Fruit fly (Drosophila melanogaster) whole organism, wandering third instar larva: ENCODE results near the gene Cpr64Aa.
A peak's percentile ranks its signal among the peaks of the same experiment; 100 is the strongest.

ENCODE experiments used
- Abd-B ChIP-seq: fragments of >200 bp; optimal IDR thresholded peaks from 2 replicates; lab custom pipeline; 2017; ENCODE audit warnings: missing biosample characterization, missing genetic modification characterization
- CG9705 ChIP-seq: fragments of 200-800 bp; sonication (Bioruptor generic); optimal IDR thresholded peaks from 2 replicates; lab custom pipeline; 2018; ENCODE audit warnings: missing biosample characterization, mild to moderate bottlenecking, missing genetic modification characterization
- CrebA ChIP-seq: fragments of 200-800 bp; sonication (Bioruptor generic); optimal IDR thresholded peaks from 2 replicates; lab custom pipeline; 2016; ENCODE audit warnings: missing biosample characterization, mild to moderate bottlenecking, missing genetic modification characterization, borderline replicate concordance
- Dfd ChIP-seq: fragments of >200 bp; optimal IDR thresholded peaks from 2 replicates; lab custom pipeline; 2017; ENCODE audit warnings: missing biosample characterization, missing genetic modification characterization
- Dif ChIP-seq: fragments of 200-275, 200-300 bp; sonication (Bioruptor generic); optimal IDR thresholded peaks from 2 replicates; lab custom pipeline; 2018; ENCODE audit warnings: missing biosample characterization, missing genetic modification characterization; ENCODE audit not compliant: partially characterized antibody
- HLH106 ChIP-seq: fragments of 200-800 bp; optimal IDR thresholded peaks from 3 replicates; lab custom pipeline; 2019; ENCODE audit warnings: missing biosample characterization, mild to moderate bottlenecking, missing genetic modification characterization, moderate library complexity
- Hnf4 ChIP-seq: fragments of 200-800 bp; sonication (Bioruptor generic); optimal IDR thresholded peaks from 2 replicates; lab custom pipeline; 2016; ENCODE audit warnings: missing biosample characterization, mild to moderate bottlenecking, missing genetic modification characterization
- Hr83 ChIP-seq: fragments of 200-300 bp; sonication (Bioruptor generic); optimal IDR thresholded peaks from 2 replicates; lab custom pipeline; 2016; ENCODE audit warnings: missing biosample characterization, mild to moderate bottlenecking, missing genetic modification characterization, moderate library complexity; ENCODE audit not compliant: poor library complexity, severe bottlenecking
- Jra ChIP-seq: sonication (Bioruptor generic); optimal IDR thresholded peaks from 2 replicates; lab custom pipeline; 2016; ENCODE audit warnings: missing biosample characterization, missing genetic modification characterization
- Mio ChIP-seq: sonication (Bioruptor generic); optimal IDR thresholded peaks from 2 replicates; lab custom pipeline; 2016; ENCODE audit warnings: missing biosample characterization, missing genetic modification characterization
- OdsH ChIP-seq: fragments of 200-800 bp; sonication (Bioruptor generic); optimal IDR thresholded peaks from 2 replicates; lab custom pipeline; 2016; ENCODE audit warnings: missing biosample characterization, mild to moderate bottlenecking, missing genetic modification characterization
- Rel ChIP-seq, 2 experiments: fragments of 200-800 bp; sonication (Bioruptor generic) in 1 of 2; optimal IDR thresholded peaks; 2 replicates in 1 of 2; 3 replicates in 1 of 2; lab custom pipeline; 2016 to 2019; ENCODE audit warnings: mild to moderate bottlenecking in 2 of 2, missing biosample characterization in 2 of 2, missing genetic modification characterization in 2 of 2, moderate library complexity in 1 of 2
- Sp1 ChIP-seq: fragments of 200-800 bp; sonication (Bioruptor generic); optimal IDR thresholded peaks from 3 replicates; lab custom pipeline; 2019; ENCODE audit warnings: missing biosample characterization, mild to moderate bottlenecking, missing genetic modification characterization, moderate library complexity
- Vsx2 ChIP-seq: fragments of 200-300, 225-300 bp; sonication (Bioruptor generic); optimal IDR thresholded peaks from 2 replicates; lab custom pipeline; 2018; ENCODE audit warnings: missing biosample characterization, missing genetic modification characterization; ENCODE audit not compliant: partially characterized antibody
- br ChIP-seq: fragments of 200-800 bp; sonication (Bioruptor generic); optimal IDR thresholded peaks from 2 replicates; lab custom pipeline; 2016; ENCODE audit warnings: missing biosample characterization, missing genetic modification characterization
- brk ChIP-seq: fragments of 200-800 bp; sonication (Bioruptor generic); optimal IDR thresholded peaks from 2 replicates; lab custom pipeline; 2016; ENCODE audit warnings: missing biosample characterization, mild to moderate bottlenecking, missing genetic modification characterization
- dl ChIP-seq, 2 experiments: fragments of 175-275, 200-275 bp in 1 of 2; fragments of 200-275 bp in 1 of 2; sonication (Bioruptor generic); optimal IDR thresholded peaks; lab custom pipeline; 2018; ENCODE audit warnings: mild to moderate bottlenecking in 2 of 2, missing biosample characterization in 2 of 2, missing genetic modification characterization in 2 of 2, moderate library complexity in 2 of 2; ENCODE audit not compliant: partially characterized antibody in 2 of 2, insufficient read depth in 1 of 2
- dsf ChIP-seq: sonication (Bioruptor generic); optimal IDR thresholded peaks from 2 replicates; lab custom pipeline; 2016; ENCODE audit warnings: missing biosample characterization, missing genetic modification characterization, borderline replicate concordance
- foxo ChIP-seq, 2 experiments: fragments of 200-800 bp; sonication (Bioruptor generic); optimal IDR thresholded peaks; 2 replicates in 1 of 2; 3 replicates in 1 of 2; lab custom pipeline; 2016 to 2017; ENCODE audit warnings: missing biosample characterization in 2 of 2, missing genetic modification characterization in 2 of 2
- fru ChIP-seq: fragments of 200-800 bp; sonication (Bioruptor generic); optimal IDR thresholded peaks from 3 replicates; lab custom pipeline; 2016; ENCODE audit warnings: missing biosample characterization, mild to moderate bottlenecking, missing genetic modification characterization
- h ChIP-seq: fragments of 200-800 bp; sonication (Bioruptor generic); optimal IDR thresholded peaks from 3 replicates; lab custom pipeline; 2016; ENCODE audit warnings: missing biosample characterization, mild to moderate bottlenecking, missing genetic modification characterization
- jim ChIP-seq: fragments of 175-275, 200-325 bp; sonication (Bioruptor generic); optimal IDR thresholded peaks from 2 replicates; lab custom pipeline; 2016; ENCODE audit warnings: missing biosample characterization, mild to moderate bottlenecking, missing genetic modification characterization
- lola ChIP-seq: fragments of >200 bp; optimal IDR thresholded peaks from 2 replicates; lab custom pipeline; 2017; ENCODE audit warnings: missing biosample characterization, missing genetic modification characterization
- pan ChIP-seq: fragments of >200 bp; optimal IDR thresholded peaks from 2 replicates; lab custom pipeline; 2017
- psq ChIP-seq: fragments of 200-800 bp; sonication (Bioruptor generic); optimal IDR thresholded peaks from 3 replicates; lab custom pipeline; 2017; ENCODE audit warnings: missing biosample characterization, mild to moderate bottlenecking, missing genetic modification characterization, moderate library complexity
- rgr ChIP-seq: fragments of 200-800 bp; sonication (Bioruptor generic); optimal IDR thresholded peaks from 3 replicates; lab custom pipeline; 2016; ENCODE audit warnings: missing biosample characterization, mild to moderate bottlenecking, missing genetic modification characterization
- tai ChIP-seq: sonication (Bioruptor generic); optimal IDR thresholded peaks from 2 replicates; lab custom pipeline; 2016; ENCODE audit warnings: missing biosample characterization, missing genetic modification characterization
- usp ChIP-seq: fragments of >200 bp; optimal IDR thresholded peaks from 2 replicates; lab custom pipeline; 2017; ENCODE audit warnings: missing biosample characterization, missing genetic modification characterization
- woc ChIP-seq: sonication (Bioruptor generic); optimal IDR thresholded peaks from 2 replicates; lab custom pipeline; 2016; ENCODE audit warnings: missing biosample characterization, mild to moderate bottlenecking, missing genetic modification characterization

The Cpr64Aa gene

dm6 chr3L:4184563-4184962, 24.4 kb downstream of the Cpr64Aa start, which contains the start of gene Teh3:
Gene Teh3 (minus strand): TSS chr3L:4184663.
- no peak for TF ChIP-seq Mio (GFP tag; lab: Kevin White, UChicago)
- TF ChIP-seq OdsH (GFP tag; lab: Kevin White, UChicago) = no peak
- no peak for TF ChIP-seq Sp1 (GFP tag; lab: Kevin White, UChicago)
- TF ChIP-seq Dif (GFP tag; lab: Kevin White, UChicago) = no peak
- no peak for TF ChIP-seq Hnf4 (GFP tag; lab: Kevin White, UChicago)
- no peak for TF ChIP-seq br (GFP tag; lab: Kevin White, UChicago)
- TF ChIP-seq pan (lab: Kevin White, UChicago) = no peak
- TF ChIP-seq dl (GFP tag; optimal IDR thresholded peaks at IDR 0.05; lab: Kevin White, UChicago; ENCODE audit: insufficient read depth in 1 of 2, partially characterized antibody in 2 of 2) = no peak
- TF ChIP-seq psq (GFP tag; lab: Kevin White, UChicago) = no peak
- TF ChIP-seq tai = no peak
- TF ChIP-seq, all 38 proteins: peak for 0

dm6 chr3L:4177981-4178562, 30.9 kb downstream of the Cpr64Aa start, which contains the start of gene Teh4:
Gene Teh4 (minus strand): TSS chr3L:4178270.
- TF ChIP-seq HLH106 (tag; lab: Kevin White, UChicago) (no peak), Dif (GFP tag; lab: Kevin White, UChicago) (no peak)

- TF ChIP-seq Abd-B (GFP tag; lab: Kevin White, UChicago) = no peak
- no peak for TF ChIP-seq usp
- no peak for TF ChIP-seq Jra (GFP tag; lab: Kevin White, UChicago)
- no peak for TF ChIP-seq lola
- TF ChIP-seq br (GFP tag; lab: Kevin White, UChicago) = no peak
- TF ChIP-seq brk (GFP tag; lab: Kevin White, UChicago) = no peak
- TF ChIP-seq CG9705 (GFP tag; lab: Kevin White, UChicago) = no peak
- TF ChIP-seq woc (GFP tag; lab: Kevin White, UChicago) = no peak
- no peak for TF ChIP-seq Vsx2 (GFP tag; lab: Kevin White, UChicago)
- no peak for TF ChIP-seq dl (GFP tag; optimal IDR thresholded peaks at IDR 0.05; lab: Kevin White, UChicago; ENCODE audit: insufficient read depth in 1 of 2, partially characterized antibody in 2 of 2)
- no peak for TF ChIP-seq OdsH (GFP tag; lab: Kevin White, UChicago)
- no peak for TF ChIP-seq dsf (GFP tag; lab: Kevin White, UChicago)
These were observed 35.4 kb downstream of the Cpr64Aa start, which contains the start of gene CG18675 for dm6 chr3L:4173584-4173983. Gene CG18675 (plus strand): TSS chr3L:4173884.

- TF ChIP-seq jim (GFP tag; lab: Kevin White, UChicago) (no peak), tai (no peak), CrebA (peak; percentile 51), rgr (GFP tag; lab: Kevin White, UChicago) (no peak), Hnf4 (GFP tag; lab: Kevin White, UChicago) (peak; percentile 24), Hr83 (GFP tag; lab: Kevin White, UChicago) (no peak), h (peak; percentile 3), psq (GFP tag; lab: Kevin White, UChicago) (peak; percentile 14), HLH106 (tag; lab: Kevin White, UChicago) (peak; percentile 51), Rel (GFP tag; optimal IDR thresholded peaks at IDR 0.05; lab: Kevin White, UChicago) (no peak), Rel (tag; optimal IDR thresholded peaks at IDR 0.05; lab: Kevin White, UChicago) (peak; percentile 67), Dif (GFP tag; lab: Kevin White, UChicago) (peak; percentile 40)
These were observed 38.9 kb downstream of the Cpr64Aa start, which contains the start of gene Ero1L for dm6 chr3L:4169957-4170651. Gene Ero1L (plus strand): TSS chr3L:4170404.

dm6 chr3L:4167353-4167842, 41.6 kb downstream of the Cpr64Aa start, which contains the start of gene mas:
Gene mas (minus strand): TSS chr3L:4167464.
- peak; percentile 38 to 89 for TF ChIP-seq dl (GFP tag; optimal IDR thresholded peaks at IDR 0.05; lab: Kevin White, UChicago; ENCODE audit: insufficient read depth in 1 of 2, partially characterized antibody in 2 of 2)
- TF ChIP-seq Dfd (GFP tag; lab: Kevin White, UChicago) = no peak
- peak; percentile 22 for TF ChIP-seq fru (GFP tag; lab: Kevin White, UChicago)
- TF ChIP-seq Dif (GFP tag; lab: Kevin White, UChicago) = peak; percentile 91
- no peak for TF ChIP-seq foxo (GFP tag; optimal IDR thresholded peaks at IDR 0.05; lab: Kevin White, UChicago)
- no peak for TF ChIP-seq brk (GFP tag; lab: Kevin White, UChicago)
- TF ChIP-seq Hnf4 (GFP tag; lab: Kevin White, UChicago) = no peak
